Fruit fly (Drosophila melanogaster) whole organism, prepupa: ENCODE data around the gene Ctps.

Experiments
- Blimp-1 ChIP-seq: fragments of 200-800 bp; sonication (Bioruptor generic); optimal IDR thresholded peaks from 3 replicates; lab custom pipeline; 2017; ENCODE audit warnings: missing biosample characterization, missing genetic modification characterization, mild to moderate bottlenecking, moderate library complexity, missing genetic modification reagents
- CG10631 ChIP-seq: fragments of 200-800 bp; sonication (Bioruptor generic); optimal IDR thresholded peaks from 2 replicates; lab custom pipeline; 2016; ENCODE audit warnings: missing biosample characterization, missing genetic modification characterization
- CG11294 ChIP-seq: fragments of 200-800 bp; sonication (Bioruptor generic); IDR thresholded peaks from 2 replicates; pipeline ENCODE4 v1.3.6; 2022; ENCODE audit warnings: missing biosample characterization, missing genetic modification characterization
- CG11762 ChIP-seq: fragments of 200-800 bp; sonication (Bioruptor generic); optimal IDR thresholded peaks from 3 replicates; lab custom pipeline; 2016; ENCODE audit warnings: missing biosample characterization, missing genetic modification characterization; ENCODE audit not compliant: insufficient read depth
- CG11902 ChIP-seq: fragments of 200-800 bp; sonication (Bioruptor generic); optimal IDR thresholded peaks from 3 replicates; lab custom pipeline; 2016; ENCODE audit warnings: missing biosample characterization, missing genetic modification characterization
- CG15336 ChIP-seq: fragments of 200-800 bp; sonication (Bioruptor generic); IDR thresholded peaks from 2 replicates; pipeline ENCODE4 v1.3.6; 2022; ENCODE audit warnings: missing biosample characterization, missing genetic modification characterization
- CG1621 ChIP-seq: fragments of 200-800 bp; sonication (Bioruptor generic); optimal IDR thresholded peaks from 3 replicates; lab custom pipeline; 2018; ENCODE audit warnings: missing biosample characterization, mild to moderate bottlenecking, missing genetic modification characterization
- CG16779 ChIP-seq: fragments of 200-800 bp; sonication (Bioruptor generic); optimal IDR thresholded peaks from 3 replicates; lab custom pipeline; 2017; ENCODE audit warnings: missing biosample characterization, mild to moderate bottlenecking, missing genetic modification characterization
- CG3032 ChIP-seq: fragments of 200-800 bp; optimal IDR thresholded peaks from 2 replicates; lab custom pipeline; 2019; ENCODE audit warnings: missing biosample characterization, mild to moderate bottlenecking, missing genetic modification characterization, moderate library complexity
- CG31627 ChIP-seq: fragments of 200-800 bp; sonication (Bioruptor generic); optimal IDR thresholded peaks from 3 replicates; lab custom pipeline; 2016; ENCODE audit warnings: missing biosample characterization, missing genetic modification characterization
- CG32006 ChIP-seq: fragments of 200-800 bp; sonication (Bioruptor generic); optimal IDR thresholded peaks from 3 replicates; lab custom pipeline; 2017; ENCODE audit warnings: missing biosample characterization, mild to moderate bottlenecking, missing genetic modification characterization
- CG3919 ChIP-seq: fragments of 200-800 bp; sonication (Bioruptor generic); optimal IDR thresholded peaks from 3 replicates; lab custom pipeline; 2016; ENCODE audit warnings: missing biosample characterization, missing genetic modification characterization
- CG6163 ChIP-seq: fragments of 200-800 bp; sonication (Bioruptor generic); IDR thresholded peaks from 3 replicates; pipeline ENCODE4 v1.3.6; 2022; ENCODE audit warnings: missing biosample characterization, missing genetic modification characterization
- CG6276 ChIP-seq: fragments of 200-800 bp; sonication (Bioruptor generic); optimal IDR thresholded peaks from 2 replicates; lab custom pipeline; 2017; ENCODE audit warnings: missing biosample characterization, mild to moderate bottlenecking, missing genetic modification characterization
- CG6792 ChIP-seq: fragments of 200-800 bp; sonication (Bioruptor generic); optimal IDR thresholded peaks from 3 replicates; lab custom pipeline; 2016; ENCODE audit warnings: missing biosample characterization, missing genetic modification characterization
- CG6854 ChIP-seq: fragments of 200-800 bp; sonication (Bioruptor generic); optimal IDR thresholded peaks from 2 replicates; lab custom pipeline; 2017; ENCODE audit warnings: missing biosample characterization, mild to moderate bottlenecking, missing genetic modification characterization
- CG7368 ChIP-seq: fragments of 200-800 bp; sonication (Bioruptor generic); optimal IDR thresholded peaks from 3 replicates; lab custom pipeline; 2016; ENCODE audit warnings: missing biosample characterization, missing genetic modification characterization
- CG8119 ChIP-seq: fragments of 200-800 bp; sonication (Bioruptor generic); IDR thresholded peaks from 3 replicates; pipeline ENCODE4 v1.3.6; 2022; ENCODE audit warnings: missing biosample characterization, missing genetic modification characterization
- CG8319 ChIP-seq: fragments of 200-800 bp; sonication (Bioruptor generic); optimal IDR thresholded peaks from 3 replicates; lab custom pipeline; 2016; ENCODE audit warnings: missing biosample characterization, missing genetic modification characterization
- CG8632 ChIP-seq: fragments of 200-800 bp; sonication (Bioruptor generic); optimal IDR thresholded peaks from 3 replicates; lab custom pipeline; 2016; ENCODE audit warnings: missing biosample characterization, missing genetic modification characterization
- CG9139 ChIP-seq: fragments of 200-800 bp; sonication (Bioruptor generic); optimal IDR thresholded peaks from 3 replicates; lab custom pipeline; 2017; ENCODE audit warnings: missing biosample characterization, mild to moderate bottlenecking, missing genetic modification characterization
- Eip75B ChIP-seq: fragments of 200-800 bp; sonication (Bioruptor generic); optimal IDR thresholded peaks from 3 replicates; lab custom pipeline; 2016; ENCODE audit warnings: missing biosample characterization, missing genetic modification characterization
- Eip78C ChIP-seq: fragments of 200-800 bp; sonication (Bioruptor generic); peaks from one replicate; lab custom pipeline; 2016; ENCODE audit warnings: missing biosample characterization, missing genetic modification characterization
- Eip93F ChIP-seq: fragments of 200-800 bp; sonication (Bioruptor generic); optimal IDR thresholded peaks from 2 replicates; lab custom pipeline; 2016; ENCODE audit warnings: missing biosample characterization, mild to moderate bottlenecking, missing genetic modification characterization
- Ets21C ChIP-seq: fragments of 200-800 bp; sonication (Bioruptor generic); optimal IDR thresholded peaks from 3 replicates; lab custom pipeline; 2016; ENCODE audit warnings: missing biosample characterization, missing genetic modification characterization
- Ets96B ChIP-seq: fragments of 200-800 bp; optimal IDR thresholded peaks from 2 replicates; lab custom pipeline; 2019; ENCODE audit warnings: missing biosample characterization, mild to moderate bottlenecking, missing genetic modification characterization, moderate library complexity
- Hr38 ChIP-seq: sonication (Bioruptor generic); optimal IDR thresholded peaks from 2 replicates; lab custom pipeline; 2016; ENCODE audit warnings: missing biosample characterization, missing genetic modification characterization
- Hr4 ChIP-seq: fragments of 200-800 bp; sonication (Bioruptor generic); optimal IDR thresholded peaks from 3 replicates; lab custom pipeline; 2016; ENCODE audit warnings: missing biosample characterization, missing genetic modification characterization
- Lpt ChIP-seq: fragments of 200-800 bp; sonication (Bioruptor generic); optimal IDR thresholded peaks from 3 replicates; lab custom pipeline; 2016; ENCODE audit warnings: missing biosample characterization, missing genetic modification characterization
- Met ChIP-seq: fragments of 200-800 bp; sonication (Bioruptor generic); optimal IDR thresholded peaks from 3 replicates; lab custom pipeline; 2016; ENCODE audit warnings: missing biosample characterization, missing genetic modification characterization
- OdsH ChIP-seq: fragments of 200-800 bp; sonication (Bioruptor generic); optimal IDR thresholded peaks from 3 replicates; lab custom pipeline; 2016; ENCODE audit warnings: missing biosample characterization, missing genetic modification characterization
- Smox ChIP-seq: fragments of 200-800 bp; sonication (Bioruptor generic); optimal IDR thresholded peaks from 3 replicates; lab custom pipeline; 2016; ENCODE audit warnings: missing biosample characterization, missing genetic modification characterization
- Sox102F ChIP-seq: fragments of 200-800 bp; sonication (Bioruptor generic); optimal IDR thresholded peaks from 2 replicates; lab custom pipeline; 2016; ENCODE audit warnings: missing biosample characterization, mild to moderate bottlenecking, missing genetic modification characterization
- acj6 ChIP-seq: fragments of 200-800 bp; sonication (Bioruptor generic); optimal IDR thresholded peaks from 3 replicates; lab custom pipeline; 2016; ENCODE audit warnings: missing biosample characterization, missing genetic modification characterization
- cyc ChIP-seq: fragments of 200-800 bp; sonication (Bioruptor generic); optimal IDR thresholded peaks from 3 replicates; lab custom pipeline; 2016; ENCODE audit warnings: missing biosample characterization, missing genetic modification characterization
- dac ChIP-seq: fragments of 200-800 bp; sonication (Bioruptor generic); optimal IDR thresholded peaks from 2 replicates; lab custom pipeline; 2017; ENCODE audit warnings: missing biosample characterization, mild to moderate bottlenecking, missing genetic modification characterization
- dsx ChIP-seq: fragments of 200-800 bp; optimal IDR thresholded peaks from 3 replicates; lab custom pipeline; 2019; ENCODE audit warnings: missing biosample characterization, mild to moderate bottlenecking, missing genetic modification characterization, moderate library complexity; ENCODE audit not compliant: poor library complexity, severe bottlenecking
- eg ChIP-seq: fragments of 200-800 bp; sonication (Bioruptor generic); IDR thresholded peaks from 3 replicates; pipeline ENCODE4 v1.3.6; 2022; ENCODE audit warnings: missing biosample characterization, missing genetic modification characterization
- esn ChIP-seq: fragments of 200-800 bp; sonication (Bioruptor generic); optimal IDR thresholded peaks from 2 replicates; lab custom pipeline; 2016; ENCODE audit warnings: missing biosample characterization, mild to moderate bottlenecking, missing genetic modification characterization, moderate library complexity
- fd85E ChIP-seq: fragments of 200-800 bp; sonication (Bioruptor generic); optimal IDR thresholded peaks from 3 replicates; lab custom pipeline; 2016; ENCODE audit warnings: missing biosample characterization, missing genetic modification characterization
- fkh ChIP-seq: fragments of 200-800 bp; sonication (Bioruptor generic); optimal IDR thresholded peaks from 3 replicates; lab custom pipeline; 2017; ENCODE audit warnings: missing biosample characterization, mild to moderate bottlenecking, missing genetic modification characterization, moderate library complexity
- lz ChIP-seq: fragments of 200-800 bp; sonication (Bioruptor generic); optimal IDR thresholded peaks from 3 replicates; lab custom pipeline; 2016; ENCODE audit warnings: missing biosample characterization, missing genetic modification characterization
- net ChIP-seq: fragments of 200-800 bp; sonication (Bioruptor generic); optimal IDR thresholded peaks from 3 replicates; lab custom pipeline; 2016; ENCODE audit warnings: missing biosample characterization, missing genetic modification characterization
- svp ChIP-seq: fragments of 200-800 bp; sonication (Bioruptor generic); peaks from one replicate; lab custom pipeline; 2016; ENCODE audit warnings: missing biosample characterization, missing genetic modification characterization
- vri ChIP-seq: fragments of 200-800 bp; sonication (Bioruptor generic); optimal IDR thresholded peaks from 3 replicates; lab custom pipeline; 2016; ENCODE audit warnings: missing biosample characterization, mild to moderate bottlenecking, missing genetic modification characterization

Ctps gene

dm6 chr3L:15103988-15104848 is 6.5 kb downstream of the Ctps start (continued):
- no peak for TF ChIP-seq Hr4 (GFP tag; lab: Kevin White, UChicago)
- TF ChIP-seq eg (GFP tag; lab: Robert Waterston, UW) = 0 out of 3 replicates have a peak, but pooled peaks have one; percentile 30
- TF ChIP-seq lz (GFP tag; lab: Kevin White, UChicago) = no peak
- TF ChIP-seq CG15336 (GFP tag; lab: Robert Waterston, UW) = no peak
- no peak for TF ChIP-seq CG31627
- no peak for TF ChIP-seq Eip93F (GFP tag; lab: Kevin White, UChicago)
- TF ChIP-seq CG3032 (tag; lab: Kevin White, UChicago) = peak; percentile 2
- no peak for TF ChIP-seq acj6 (GFP tag; lab: Kevin White, UChicago)
- no peak for TF ChIP-seq CG32006 (GFP tag; lab: Kevin White, UChicago)
- peak; percentile 10 for TF ChIP-seq Eip75B (GFP tag; lab: Kevin White, UChicago)
- no peak for TF ChIP-seq CG7368 (GFP tag; lab: Kevin White, UChicago)
- TF ChIP-seq CG6854 (GFP tag; lab: Kevin White, UChicago) = peak; percentile 99
- peak; percentile 19 for TF ChIP-seq CG1621 (tag; lab: Kevin White, UChicago)
- TF ChIP-seq cyc (GFP tag; lab: Kevin White, UChicago) = no peak

dm6 chr3L:15104849-15105555 is 7.3 kb downstream of the Ctps start:
- TF ChIP-seq Blimp-1 (GFP tag; lab: Kevin White, UChicago) (no peak), Eip93F (GFP tag; lab: Kevin White, UChicago) (peak; percentile 88), CG6854 (GFP tag; lab: Kevin White, UChicago) (peak; percentile 100), Eip75B (GFP tag; lab: Kevin White, UChicago) (peak; percentile 92), esn (peak; percentile 95), Hr4 (GFP tag; lab: Kevin White, UChicago) (peak; percentile 97), CG10631 (GFP tag; lab: Kevin White, UChicago) (peak; percentile 91), Eip78C (peak; percentile 99), eg (GFP tag; lab: Robert Waterston, UW) (peak; percentile 86), vri (GFP tag; lab: Kevin White, UChicago) (peak; percentile 83), Ets96B (tag; lab: Kevin White, UChicago) (peak; percentile 90), CG32006 (GFP tag; lab: Kevin White, UChicago) (peak; percentile 96), fkh (GFP tag; lab: Kevin White, UChicago) (no peak), Ets21C (GFP tag; lab: Kevin White, UChicago) (peak; percentile 92), CG3032 (tag; lab: Kevin White, UChicago) (peak; percentile 90), CG6276 (GFP tag; lab: Kevin White, UChicago) (peak; percentile 87), net (peak; percentile 91), Lpt (GFP tag; lab: Kevin White, UChicago) (peak; percentile 79), Smox (GFP tag; lab: Kevin White, UChicago) (peak; percentile 92), CG16779 (tag; lab: Kevin White, UChicago) (peak; percentile 85), CG8319 (GFP tag; lab: Kevin White, UChicago) (peak; percentile 80), svp (GFP tag; lab: Kevin White, UChicago) (peak; percentile 96), CG9139 (GFP tag; lab: Kevin White, UChicago) (peak; percentile 65), dac (peak; percentile 87), Met (GFP tag; lab: Kevin White, UChicago) (peak; percentile 95), OdsH (GFP tag; lab: Kevin White, UChicago) (peak; percentile 95), CG3919 (GFP tag; lab: Kevin White, UChicago) (peak; percentile 89), Sox102F (GFP tag; lab: Kevin White, UChicago) (peak; percentile 95), cyc (GFP tag; lab: Kevin White, UChicago) (peak; percentile 92), Hr38 (GFP tag; lab: Kevin White, UChicago) (peak; percentile 17), CG11294 (peak; percentile 83), CG11902 (GFP tag; lab: Kevin White, UChicago) (peak; percentile 91), dsx (GFP tag; lab: Kevin White, UChicago) (peak; percentile 87), CG6792 (GFP tag; lab: Kevin White, UChicago) (peak; percentile 93), CG11762 (peak; percentile 81), fd85E (GFP tag; lab: Kevin White, UChicago) (peak; percentile 57), CG7368 (GFP tag; lab: Kevin White, UChicago) (peak; percentile 73), CG8632 (peak; percentile 89), CG8119 (GFP tag; lab: Robert Waterston, UW) (peak; percentile 95), CG6163 (peak; percentile 84)
